Worm (Caenorhabditis elegans) whole organism, young adult: Measurements from ENCODE around the gene T22F7.4.

Experiments
- F33H1.4 ChIP-seq: fragments of 200-800 bp; sonication (Bioruptor generic); IDR thresholded peaks from 2 replicates; pipeline ENCODE4 v1.3.6; 2022; ENCODE audit warnings: missing genetic modification reagents, missing genetic modification characterization, missing compliant biosample characterization
- ceh-40 ChIP-seq: fragments of 200-800 bp; sonication (Bioruptor generic); IDR thresholded peaks from 2 replicates; pipeline ENCODE4 v1.3.6; 2022; ENCODE audit warnings: missing genetic modification characterization, missing compliant biosample characterization
- mel-28 ChIP-seq: sonication (generic microtip); optimal IDR thresholded peaks from 2 replicates; lab custom pipeline; 2016; ENCODE audit warnings: borderline replicate concordance, mild to moderate bottlenecking, missing genetic modification characterization, missing compliant biosample characterization
- pha-4 ChIP-seq: fragments of 150-350 bp; sonication (generic microtip); optimal IDR thresholded peaks from 2 replicates; lab custom pipeline; 2014; ENCODE audit warnings: missing biosample characterization, missing genetic modification reagents, missing genetic modification characterization

ce11 chrIII:486077-486597 lies 40.6 kb downstream of the T22F7.4 start, which contains the start of gene nlp-32:
- TF ChIP-seq pha-4 (tag; lab: Kevin White, UChicago) = no peak
- TF ChIP-seq mel-28 (tag; lab: Kevin White, UChicago) = no peak
- TF ChIP-seq ceh-40 (GFP tag; lab: Robert Waterston, UW) = no peak
- TF ChIP-seq F33H1.4 (GFP tag; lab: Robert Waterston, UW) = no peak
